Worm (Caenorhabditis elegans) whole organism, midembryonic: ENCODE results near the gene C08E8.4.

Experiments used
- T22C8.4 ChIP-seq: fragments of 200-800 bp; sonication (Bioruptor generic); IDR thresholded peaks from 2 replicates; pipeline ENCODE4 v1.3.6; 2022; ENCODE audit warnings: missing genetic modification characterization, missing compliant biosample characterization
- med-1 ChIP-seq: sonication (generic microtip); optimal IDR thresholded peaks from 2 replicates; lab custom pipeline; 2017; ENCODE audit warnings: missing genetic modification characterization, mild to moderate bottlenecking, missing compliant biosample characterization, antibody characterized with exemption, missing genetic modification reagents; ENCODE audit not compliant: insufficient read depth

ce11 chrV:18354299-18354698 lies 17.3 kb upstream of the C08E8.4 start:
- no peak for TF ChIP-seq med-1 (GFP tag; lab: Kevin White, UChicago)
- no peak for TF ChIP-seq T22C8.4 (GFP tag; lab: Robert Waterston, UW)
